Fruit fly (Drosophila melanogaster): Measurements from ENCODE around the gene Neos.

Gene Neos

dm6 chr3L:7241217-7241859 lies at the start of gene Neos, which contains the start of gene RpL18 (continued):
- peak; percentile 33 for TF ChIP-seq CG32006 (GFP tag; optimal IDR thresholded peaks at IDR 0.05)
- TF ChIP-seq CG6854 (GFP tag; optimal IDR thresholded peaks at IDR 0.05), result peak; percentile 88
- TF ChIP-seq CG3919 (GFP tag; optimal IDR thresholded peaks at IDR 0.05), result peak; percentile 79
- peak; percentile 63 for TF ChIP-seq pdm3 (GFP tag; optimal IDR thresholded peaks at IDR 0.05)
- TF ChIP-seq dac (GFP tag; optimal IDR thresholded peaks at IDR 0.05), result peak; percentile 27
- TF ChIP-seq achi (GFP tag; optimal IDR thresholded peaks at IDR 0.05), result peak; percentile 52
- peak; percentile 63 for TF ChIP-seq Eip75B (GFP tag; optimal IDR thresholded peaks at IDR 0.05)
- no peak for TF ChIP-seq CG8319 (GFP tag; optimal IDR thresholded peaks at IDR 0.05)
- no peak for TF ChIP-seq spab (GFP tag; optimal IDR thresholded peaks at IDR 0.05)

dm6 chr3L:7234212-7234611 lies 7.2 kb upstream of the Neos start, which contains the start of gene CG14826:
Gene CG14826, plus strand, starts transcription at chr3L:7234512.
- no peak for TF ChIP-seq Sox15 (GFP tag; optimal IDR thresholded peaks at IDR 0.05)
- no peak for TF ChIP-seq CG11762 (GFP tag; optimal IDR thresholded peaks at IDR 0.05; ENCODE audit: insufficient read depth)
- TF ChIP-seq ss (GFP tag; optimal IDR thresholded peaks at IDR 0.05), result no peak
- TF ChIP-seq Smox (GFP tag; optimal IDR thresholded peaks at IDR 0.05), result no peak
- no peak for TF ChIP-seq Sox14 (GFP tag; optimal IDR thresholded peaks at IDR 0.05)
- no peak for TF ChIP-seq CG1621 (tag; optimal IDR thresholded peaks at IDR 0.05)
- no peak for TF ChIP-seq Eip78C (GFP tag)
- TF ChIP-seq svp (GFP tag), result no peak
- no peak for TF ChIP-seq esn (GFP tag; optimal IDR thresholded peaks at IDR 0.05)
- no peak for TF ChIP-seq eg (GFP tag; IDR thresholded peaks at IDR 0.05)
- TF ChIP-seq CG7368 (GFP tag; optimal IDR thresholded peaks at IDR 0.05), result no peak
- no peak for TF ChIP-seq Ets96B (tag; optimal IDR thresholded peaks at IDR 0.05)
- no peak for TF ChIP-seq CG3032 (tag; optimal IDR thresholded peaks at IDR 0.05)
- TF ChIP-seq CG8632 (GFP tag; optimal IDR thresholded peaks at IDR 0.05), result no peak
- no peak for TF ChIP-seq Lpt (GFP tag; optimal IDR thresholded peaks at IDR 0.05)
- TF ChIP-seq Sox102F (GFP tag; optimal IDR thresholded peaks at IDR 0.05), result no peak
- no peak for TF ChIP-seq fd85E (GFP tag; optimal IDR thresholded peaks at IDR 0.05)
- no peak for TF ChIP-seq Blimp-1 (GFP tag; optimal IDR thresholded peaks at IDR 0.05)
- TF ChIP-seq CG34406 (GFP tag; optimal IDR thresholded peaks at IDR 0.05), result no peak

dm6 chr3L:7238072-7238759 lies 3.2 kb upstream of the Neos start, which contains the start of the genes CG14829 and BHD:
Gene CG14829, minus strand, starts transcription at chr3L:7238122.
Gene BHD, plus strand, starts transcription at chr3L:7238542.
- TF ChIP-seq CG11294 (GFP tag; IDR thresholded peaks at IDR 0.05) (no peak), Eip93F (GFP tag; optimal IDR thresholded peaks at IDR 0.05) (no peak), fkh (GFP tag; optimal IDR thresholded peaks at IDR 0.05) (peak; percentile 73), dac (GFP tag; optimal IDR thresholded peaks at IDR 0.05) (no peak), lz (GFP tag; optimal IDR thresholded peaks at IDR 0.05) (no peak), CG15336 (GFP tag; IDR thresholded peaks at IDR 0.05) (no peak), vri (GFP tag; optimal IDR thresholded peaks at IDR 0.05) (peak; percentile 35), cyc (GFP tag; optimal IDR thresholded peaks at IDR 0.05) (no peak), fd59A (GFP tag; optimal IDR thresholded peaks at IDR 0.05) (no peak), CG31627 (GFP tag; optimal IDR thresholded peaks at IDR 0.05) (no peak)

Measured in whole organism, prepupa.